Fruit fly (Drosophila melanogaster) whole organism, embryonic: ENCODE results near the gene CG4218.

Experiments used
- BEAF-32 ChIP-seq: fragments of 200-800 bp; sonication (Bioruptor generic); optimal IDR thresholded peaks from 3 replicates; lab custom pipeline; 2017; ENCODE audit warnings: missing biosample characterization, missing genetic modification characterization, mild to moderate bottlenecking, moderate library complexity, missing genetic modification reagents
- CG10274 ChIP-seq: fragments of 200-800 bp; sonication (Bioruptor generic); optimal IDR thresholded peaks from 3 replicates; lab custom pipeline; 2017; ENCODE audit warnings: missing biosample characterization, mild to moderate bottlenecking, missing genetic modification characterization
- CG10321 ChIP-seq: fragments of 200-800 bp; sonication (Bioruptor generic); IDR thresholded peaks from 2 replicates; pipeline ENCODE4 v1.3.6; 2022; ENCODE audit warnings: missing biosample characterization, missing genetic modification characterization
- CG11695 ChIP-seq: fragments of 200-800 bp; sonication (Bioruptor generic); IDR thresholded peaks from 3 replicates; pipeline ENCODE4 v1.3.6; 2022; ENCODE audit warnings: missing biosample characterization, missing genetic modification characterization
- CG12155 ChIP-seq: fragments of 200-800 bp; sonication (Bioruptor generic); optimal IDR thresholded peaks from 3 replicates; lab custom pipeline; 2016; ENCODE audit warnings: missing biosample characterization, missing genetic modification characterization
- CG13287 ChIP-seq: fragments of 200-800 bp; sonication (Bioruptor generic); IDR thresholded peaks from 2 replicates; pipeline ENCODE4 v1.3.6; 2022; ENCODE audit warnings: missing biosample characterization, missing genetic modification characterization; ENCODE audit not compliant: partially characterized antibody
- CG13894 ChIP-seq: fragments of 200-800 bp; sonication (Bioruptor generic); optimal IDR thresholded peaks from 3 replicates; lab custom pipeline; 2018; ENCODE audit warnings: missing biosample characterization, mild to moderate bottlenecking, missing genetic modification characterization, moderate library complexity
- CG14667 ChIP-seq: fragments of 200-800 bp; sonication (Bioruptor generic); IDR thresholded peaks from 2 replicates; pipeline ENCODE4 v1.3.6; 2022; ENCODE audit warnings: missing biosample characterization, missing genetic modification characterization
- CG15269 ChIP-seq: fragments of 200-800 bp; sonication (Bioruptor generic); optimal IDR thresholded peaks from 2 replicates; lab custom pipeline; 2018; ENCODE audit warnings: missing biosample characterization, mild to moderate bottlenecking, missing genetic modification characterization, moderate library complexity
- CG17359 ChIP-seq: fragments of 200-800 bp; sonication (Bioruptor generic); optimal IDR thresholded peaks from 3 replicates; lab custom pipeline; 2018; ENCODE audit warnings: missing biosample characterization, mild to moderate bottlenecking, missing genetic modification characterization, moderate library complexity
- CG17829 ChIP-seq: fragments of 200-800 bp; optimal IDR thresholded peaks from 2 replicates; lab custom pipeline; 2019; ENCODE audit warnings: missing biosample characterization, mild to moderate bottlenecking, missing genetic modification characterization, moderate library complexity
- CG30431 ChIP-seq: fragments of 200-800 bp; sonication (Bioruptor generic); optimal IDR thresholded peaks from 2 replicates; lab custom pipeline; 2017; ENCODE audit warnings: missing biosample characterization, missing genetic modification characterization
- CG3065 ChIP-seq: fragments of 200-800 bp; sonication (Bioruptor generic); optimal IDR thresholded peaks from 2 replicates; lab custom pipeline; 2016; ENCODE audit warnings: missing biosample characterization, missing genetic modification characterization
- CG3163 ChIP-seq: fragments of 200-800 bp; sonication (Bioruptor generic); optimal IDR thresholded peaks from 3 replicates; lab custom pipeline; 2016; ENCODE audit warnings: missing biosample characterization, missing genetic modification characterization
- CG32772 ChIP-seq: fragments of 200-800 bp; sonication (Bioruptor generic); IDR thresholded peaks from 2 replicates; pipeline ENCODE4 v1.3.6; 2022; ENCODE audit warnings: missing biosample characterization, missing genetic modification characterization
- CG3838 ChIP-seq: fragments of 200-800 bp; sonication (Bioruptor generic); optimal IDR thresholded peaks from 3 replicates; lab custom pipeline; 2016; ENCODE audit warnings: missing biosample characterization, missing genetic modification characterization
- CG7745 ChIP-seq: fragments of 200-800 bp; sonication (Bioruptor generic); optimal IDR thresholded peaks from 2 replicates; lab custom pipeline; 2018; ENCODE audit warnings: missing biosample characterization, mild to moderate bottlenecking, missing genetic modification characterization, moderate library complexity
- CG8388 ChIP-seq: fragments of 200-800 bp; sonication (Bioruptor generic); optimal IDR thresholded peaks from 2 replicates; lab custom pipeline; 2019; ENCODE audit warnings: missing biosample characterization, mild to moderate bottlenecking, missing genetic modification characterization, moderate library complexity
- CG8944 ChIP-seq: fragments of 200-800 bp; sonication (Bioruptor generic); optimal IDR thresholded peaks from 3 replicates; lab custom pipeline; 2016; ENCODE audit warnings: missing biosample characterization, missing genetic modification characterization
- CG9932 ChIP-seq: fragments of 200-800 bp; sonication (Bioruptor generic); IDR thresholded peaks from 2 replicates; pipeline ENCODE4 v1.3.6; 2022; ENCODE audit warnings: missing biosample characterization, missing genetic modification characterization
- HLH4C ChIP-seq: fragments of 200-800 bp; sonication (Bioruptor generic); IDR thresholded peaks from 3 replicates; pipeline ENCODE4 v1.3.6; 2022; ENCODE audit warnings: missing biosample characterization, missing genetic modification characterization; ENCODE audit not compliant: partially characterized antibody
- Hey ChIP-seq: fragments of 200-800 bp; sonication (Bioruptor generic); optimal IDR thresholded peaks from 3 replicates; lab custom pipeline; 2018; ENCODE audit warnings: missing biosample characterization, mild to moderate bottlenecking, missing genetic modification characterization
- PHDP ChIP-seq: fragments of 200-800 bp; sonication (Bioruptor generic); optimal IDR thresholded peaks from 3 replicates; lab custom pipeline; 2018; ENCODE audit warnings: missing biosample characterization, mild to moderate bottlenecking, missing genetic modification characterization, moderate library complexity
- Side ChIP-seq: fragments of 200-800 bp; sonication (Bioruptor generic); optimal IDR thresholded peaks from 2 replicates; lab custom pipeline; 2016; ENCODE audit warnings: missing biosample characterization, missing genetic modification characterization
- ac ChIP-seq: fragments of 200-800 bp; sonication (Bioruptor generic); optimal IDR thresholded peaks from 3 replicates; lab custom pipeline; 2017; ENCODE audit warnings: missing biosample characterization, mild to moderate bottlenecking, missing genetic modification characterization
- chm ChIP-seq: fragments of 200-800 bp; sonication (Bioruptor generic); IDR thresholded peaks from 2 replicates; pipeline ENCODE4 v1.3.6; 2022; ENCODE audit warnings: missing biosample characterization, missing genetic modification characterization
- dan ChIP-seq: fragments of 200-800 bp; sonication (Bioruptor generic); IDR thresholded peaks from 2 replicates; pipeline ENCODE4 v1.3.6; 2022; ENCODE audit warnings: missing biosample characterization, missing genetic modification characterization
- dysf ChIP-seq: fragments of 200-800 bp; sonication (Bioruptor generic); IDR thresholded peaks from 3 replicates; pipeline ENCODE4 v1.3.6; 2022; ENCODE audit warnings: missing biosample characterization, missing genetic modification characterization
- emc ChIP-seq: fragments of 200-800 bp; sonication (Bioruptor generic); optimal IDR thresholded peaks from 2 replicates; lab custom pipeline; 2016; ENCODE audit warnings: missing biosample characterization, missing genetic modification characterization
- fd3F ChIP-seq: fragments of 200-800 bp; sonication (Bioruptor generic); optimal IDR thresholded peaks from 2 replicates; lab custom pipeline; 2018; ENCODE audit warnings: missing biosample characterization, mild to moderate bottlenecking, missing genetic modification characterization, moderate library complexity
- fru ChIP-seq: fragments of >200 bp; optimal IDR thresholded peaks from 2 replicates; lab custom pipeline; 2017
- gt ChIP-seq: fragments of 200-800 bp; sonication (Bioruptor generic); IDR thresholded peaks from 2 replicates; pipeline ENCODE4 v1.3.6; 2022; ENCODE audit warnings: missing biosample characterization, missing genetic modification characterization
- her ChIP-seq: fragments of 200-800 bp; sonication (Bioruptor generic); optimal IDR thresholded peaks from 2 replicates; lab custom pipeline; 2016; ENCODE audit warnings: missing biosample characterization, missing genetic modification characterization
- hth ChIP-seq: fragments of >200 bp; optimal IDR thresholded peaks from 2 replicates; lab custom pipeline; 2017; ENCODE audit warnings: inconsistent platforms
- mld ChIP-seq: fragments of 200-800 bp; sonication (Bioruptor generic); IDR thresholded peaks from 3 replicates; pipeline ENCODE4 v1.3.6; 2022; ENCODE audit warnings: missing biosample characterization, missing genetic modification characterization; ENCODE audit not compliant: partially characterized antibody
- pan ChIP-seq, 4 experiments: fragments of >200 bp in 3 of 4; fragments of 200-800 bp in 1 of 4; sonication (Bioruptor generic) in 1 of 4; optimal IDR thresholded peaks in 3 of 4; IDR thresholded peaks in 1 of 4; 2 replicates each; pipeline versions ENCODE4 v1.3.6 to Lab custom; 2017 to 2022; ENCODE audit warnings: missing biosample characterization in 2 of 4, missing genetic modification characterization in 2 of 4, mixed read lengths in 1 of 4
- pnt ChIP-seq: fragments of 200-800 bp; sonication (Bioruptor generic); optimal IDR thresholded peaks from 3 replicates; lab custom pipeline; 2016; ENCODE audit warnings: missing biosample characterization, missing genetic modification characterization
- repo ChIP-seq: fragments of 200-800 bp; sonication (Bioruptor generic); optimal IDR thresholded peaks from 2 replicates; lab custom pipeline; 2016; ENCODE audit warnings: missing biosample characterization, missing genetic modification characterization
- sc ChIP-seq, 3 experiments: fragments of >200 bp in 2 of 3; fragments of 200-800 bp in 1 of 3; sonication (Bioruptor generic) in 1 of 3; optimal IDR thresholded peaks; 2 replicates in 2 of 3; 3 replicates in 1 of 3; lab custom pipeline; 2017; ENCODE audit warnings: mild to moderate bottlenecking in 1 of 3, missing biosample characterization in 1 of 3, missing genetic modification characterization in 1 of 3, missing genetic modification reagents in 1 of 3
- slou ChIP-seq: fragments of 200-800 bp; sonication (Bioruptor generic); optimal IDR thresholded peaks from 3 replicates; lab custom pipeline; 2016; ENCODE audit warnings: missing biosample characterization, missing genetic modification characterization
- sna ChIP-seq: fragments of 200-800 bp; sonication (Bioruptor generic); IDR thresholded peaks from 2 replicates; pipeline ENCODE4 v1.3.6; 2022; ENCODE audit warnings: missing biosample characterization, missing genetic modification characterization; ENCODE audit not compliant: partially characterized antibody
- stwl ChIP-seq: fragments of 200-800 bp; sonication (Bioruptor generic); optimal IDR thresholded peaks from 3 replicates; lab custom pipeline; 2018; ENCODE audit warnings: missing biosample characterization, mild to moderate bottlenecking, missing genetic modification characterization, moderate library complexity
- tap ChIP-seq: fragments of 200-800 bp; optimal IDR thresholded peaks from 3 replicates; lab custom pipeline; 2019; ENCODE audit warnings: missing biosample characterization, mild to moderate bottlenecking, missing genetic modification characterization, moderate library complexity
- tna ChIP-seq: fragments of 200-800 bp; sonication (Bioruptor generic); IDR thresholded peaks from 2 replicates; pipeline ENCODE4 v1.3.6; 2022; ENCODE audit warnings: missing biosample characterization, missing genetic modification characterization; ENCODE audit not compliant: partially characterized antibody
- tup ChIP-seq: fragments of 200-800 bp; sonication (Bioruptor generic); optimal IDR thresholded peaks from 2 replicates; lab custom pipeline; 2016; ENCODE audit warnings: missing biosample characterization, mild to moderate bottlenecking, missing genetic modification characterization, moderate library complexity
- twi ChIP-seq: fragments of 200-800 bp; optimal IDR thresholded peaks from 2 replicates; lab custom pipeline; 2019; ENCODE audit warnings: missing biosample characterization, mild to moderate bottlenecking, missing genetic modification characterization, moderate library complexity
- z ChIP-seq: fragments of 200-800 bp; sonication (Bioruptor generic); IDR thresholded peaks from 3 replicates; pipeline ENCODE4 v1.3.6; 2022; ENCODE audit warnings: missing biosample characterization, missing genetic modification characterization
- zen2 ChIP-seq: fragments of 200-800 bp; sonication (Bioruptor generic); IDR thresholded peaks from 3 replicates; pipeline ENCODE4 v1.3.6; 2022; ENCODE audit warnings: missing biosample characterization, missing genetic modification characterization; ENCODE audit not compliant: partially characterized antibody

The CG4218 gene

DNA sequence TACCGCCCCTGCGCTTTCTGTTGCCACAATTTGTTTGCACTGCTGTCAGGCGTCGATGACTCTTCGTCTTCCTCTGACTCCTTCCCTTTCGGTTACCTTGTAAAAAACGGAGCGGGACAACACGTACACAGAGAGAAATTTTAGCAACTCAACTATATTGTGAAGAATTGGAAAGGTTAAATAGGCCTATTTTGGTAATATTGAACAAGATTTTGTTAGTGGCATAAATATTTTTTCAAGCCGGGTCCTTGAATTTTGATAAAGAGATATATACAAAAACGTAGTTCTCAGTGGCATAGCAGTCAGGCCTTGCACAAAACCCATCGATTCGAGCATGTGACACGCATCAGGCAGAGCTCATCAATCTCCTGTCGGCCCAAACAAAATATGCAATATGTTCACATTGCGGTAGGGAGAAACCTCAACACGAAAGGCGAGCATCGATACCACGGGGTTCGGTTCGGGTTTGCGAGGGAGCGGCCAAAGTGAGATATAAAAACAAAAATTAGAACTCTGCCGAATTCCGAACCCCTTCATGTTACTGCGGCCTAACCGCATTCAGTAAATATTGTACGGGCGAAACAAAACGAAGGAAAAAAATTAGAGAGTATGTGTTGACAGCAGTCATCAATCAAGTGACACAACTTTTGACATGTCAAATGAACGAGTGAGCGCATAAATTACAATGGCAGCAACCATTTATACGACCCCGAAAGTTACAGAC is 5.1 kb upstream of the CG4218 start (continued):
- TF ChIP-seq BEAF-32 (GFP tag; lab: Kevin White, UChicago), result no peak
- TF ChIP-seq CG8944 (GFP tag; lab: Kevin White, UChicago), result peak; percentile 68
- TF ChIP-seq PHDP, result peak; percentile 35
- peak; percentile 90 for TF ChIP-seq CG17829 (tag; lab: Kevin White, UChicago)
- TF ChIP-seq CG10321 (GFP tag; lab: Robert Waterston, UW), result no peak
- no peak for TF ChIP-seq emc
- TF ChIP-seq gt (GFP tag; lab: Robert Waterston, UW), result peak; percentile 57
- TF ChIP-seq repo (GFP tag; lab: Kevin White, UChicago), result peak; percentile 67
- peak; percentile 80 for TF ChIP-seq chm (GFP tag; lab: Robert Waterston, UW)
- peak; percentile 41 for TF ChIP-seq CG15269 (tag; lab: Kevin White, UChicago)
- TF ChIP-seq CG12155 (GFP tag; lab: Kevin White, UChicago), result peak; percentile 20
- peak; percentile 42 for TF ChIP-seq CG8388 (GFP tag; lab: Kevin White, UChicago)
- TF ChIP-seq CG3065 (GFP tag; lab: Kevin White, UChicago), result no peak
- TF ChIP-seq tup (GFP tag; lab: Kevin White, UChicago), result peak; percentile 57
- no peak for TF ChIP-seq CG13894
- TF ChIP-seq slou (GFP tag; lab: Kevin White, UChicago), result no peak
- peak; percentile 96 for TF ChIP-seq hth (lab: Kevin White, UChicago)
- peak; percentile 58 for TF ChIP-seq stwl (tag; lab: Kevin White, UChicago)
- TF ChIP-seq CG30431 (GFP tag; lab: Kevin White, UChicago), result peak; percentile 81
- TF ChIP-seq her (GFP tag; lab: Kevin White, UChicago), result peak; percentile 40
- no peak for TF ChIP-seq tna
- peak; percentile 73 for TF ChIP-seq CG17359 (tag; lab: Kevin White, UChicago)
- TF ChIP-seq z, result 0 out of 3 replicates have a peak, but pooled peaks have one; percentile 51
- no peak for TF ChIP-seq pan (optimal IDR thresholded peaks at IDR 0.05; lab: Kevin White, UChicago)
- peak in 1 of 2 experiments; percentile 70 for TF ChIP-seq pan (GFP tag; optimal IDR thresholded peaks at IDR 0.05 in 1 of 2, IDR thresholded peaks at IDR 0.05 in 1 of 2)
- peak; percentile 66 for TF ChIP-seq tap (tag; lab: Kevin White, UChicago)
- no peak for TF ChIP-seq HLH4C (GFP tag; lab: Robert Waterston, UW)
- peak; percentile 52; the same call in 2 of the 3 replicates for TF ChIP-seq dysf (GFP tag; lab: Robert Waterston, UW)
- TF ChIP-seq dan (GFP tag; lab: Robert Waterston, UW), result no peak; the same call in 1 of the 2 replicates
- TF ChIP-seq pnt, result peak; percentile 89
- TF ChIP-seq mld (GFP tag; lab: Robert Waterston, UW), result no peak
- TF ChIP-seq CG14667 (GFP tag; lab: Robert Waterston, UW), result peak; percentile 56
- TF ChIP-seq Side (GFP tag; lab: Kevin White, UChicago), result peak; percentile 83
- peak; percentile 84 for TF ChIP-seq CG32772 (GFP tag; lab: Robert Waterston, UW)
- peak; percentile 40 for TF ChIP-seq CG9932 (GFP tag; lab: Robert Waterston, UW)
- peak; percentile 77 for TF ChIP-seq CG7745 (tag; lab: Kevin White, UChicago)
- TF ChIP-seq Hey (tag; lab: Kevin White, UChicago), result no peak
- TF ChIP-seq sna (GFP tag; lab: Robert Waterston, UW), result no peak
- peak; percentile 12 for TF ChIP-seq CG3163
- TF ChIP-seq CG11695, result peak; percentile 64; the same call in 2 of the 3 replicates
- no peak for TF ChIP-seq sc (optimal IDR thresholded peaks at IDR 0.05; lab: Kevin White, UChicago)
- TF ChIP-seq sc (GFP tag; optimal IDR thresholded peaks at IDR 0.05; lab: Kevin White, UChicago), result peak; percentile 37
- TF ChIP-seq CG3838 (GFP tag; lab: Kevin White, UChicago), result no peak
- no peak for TF ChIP-seq fru (lab: Kevin White, UChicago)
- peak; percentile 92 for TF ChIP-seq twi (tag; lab: Kevin White, UChicago)
- no peak for TF ChIP-seq fd3F (GFP tag; lab: Kevin White, UChicago)
- TF ChIP-seq CG13287, result no peak
- peak; percentile 67 for TF ChIP-seq ac (GFP tag; lab: Kevin White, UChicago)
- TF ChIP-seq zen2 (GFP tag; lab: Robert Waterston, UW), result no peak
- TF ChIP-seq CG10274 (GFP tag; lab: Kevin White, UChicago), result peak; percentile 46
